Fruit fly (Drosophila melanogaster): ENCODE data around the gene AdamTS-A.
A peak's percentile ranks its signal among the peaks of the same experiment; 100 is the strongest.

AdamTS-A gene

DNA sequence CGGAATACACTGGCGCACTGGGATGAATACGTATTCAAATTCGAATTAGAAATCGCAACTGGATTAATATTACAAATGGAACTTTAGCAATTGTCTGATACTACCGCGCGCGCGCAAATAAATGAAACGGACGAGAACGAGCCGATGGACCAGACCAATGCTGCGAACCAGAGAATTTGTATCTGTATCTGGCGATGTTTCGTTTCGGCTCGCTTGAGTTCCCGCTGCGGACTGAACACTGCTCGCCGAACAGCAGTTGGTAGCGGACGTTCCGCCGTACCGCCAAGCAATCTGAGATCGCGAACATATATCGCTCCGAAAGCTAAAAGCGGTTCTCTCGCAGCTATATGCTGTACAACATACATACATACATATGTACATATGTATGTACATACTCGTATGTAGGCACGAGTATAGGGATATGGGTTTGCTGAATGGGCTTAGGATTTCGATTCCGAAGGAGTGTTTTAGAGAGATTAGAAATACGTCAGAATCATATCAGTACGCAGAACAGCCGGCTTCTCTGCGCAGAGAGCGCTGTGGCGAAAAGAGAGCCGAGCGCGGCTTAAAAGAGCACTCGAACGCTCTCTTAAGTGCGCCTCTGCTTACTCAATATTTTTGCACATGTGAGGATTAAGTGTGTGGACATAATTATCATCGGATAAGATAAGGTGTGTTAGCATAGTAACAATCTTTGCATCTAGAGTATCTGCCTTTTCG, at the start of gene AdamTS-A:
Gene AdamTS-A, minus strand, starts transcription at position 221 of the 720 bp plus-strand sequence.
- TF ChIP-seq dpn (GFP tag; optimal IDR thresholded peaks at IDR 0.05): no peak
- no peak for TF ChIP-seq CG30431 (GFP tag; optimal IDR thresholded peaks at IDR 0.05)
- 0 out of 3 replicates have a peak, but pooled peaks have one; percentile 18 for TF ChIP-seq zen2 (GFP tag; IDR thresholded peaks at IDR 0.05; ENCODE audit: partially characterized antibody)
- no peak for TF ChIP-seq CG11398 (GFP tag; optimal IDR thresholded peaks at IDR 0.05)
- peak; percentile 29; the same call in 1 of the 2 replicates for TF ChIP-seq vvl (GFP tag; IDR thresholded peaks at IDR 0.05)
- peak; percentile 2 for TF ChIP-seq lab (GFP tag; optimal IDR thresholded peaks at IDR 0.05)
- TF ChIP-seq chinmo (GFP tag; IDR thresholded peaks at IDR 0.05; ENCODE audit: partially characterized antibody): peak; percentile 90; the same call in 2 of the 4 replicates
- no peak for TF ChIP-seq fd64A (GFP tag; optimal IDR thresholded peaks at IDR 0.05)
- TF ChIP-seq CG7745 (tag; optimal IDR thresholded peaks at IDR 0.05): no peak
- TF ChIP-seq Scr (GFP tag; IDR thresholded peaks at IDR 0.05; ENCODE audit: partially characterized antibody): peak; percentile 22; the same call in 1 of the 2 replicates
- peak; percentile 47 for TF ChIP-seq sens (GFP tag)
- TF ChIP-seq CG32532 (GFP tag; IDR thresholded peaks at IDR 0.05): peak; percentile 18; the same call in 1 of the 2 replicates
- TF ChIP-seq Deaf1 (tag; optimal IDR thresholded peaks at IDR 0.05): peak; percentile 77
- TF ChIP-seq yki (optimal IDR thresholded peaks at IDR 0.05): peak; percentile 53
- no peak for TF ChIP-seq Dip2 (GFP tag; IDR thresholded peaks at IDR 0.05)
- no peak for TF ChIP-seq CG5953 (GFP tag; IDR thresholded peaks at IDR 0.05)
- peak; percentile 16; the same call in 1 of the 2 replicates for TF ChIP-seq Rfx (GFP tag; IDR thresholded peaks at IDR 0.05)
- TF ChIP-seq D19B (GFP tag; optimal IDR thresholded peaks at IDR 0.05): no peak
- TF ChIP-seq sna (GFP tag; IDR thresholded peaks at IDR 0.05; ENCODE audit: partially characterized antibody): no peak
- TF ChIP-seq CG8290 (GFP tag; optimal IDR thresholded peaks at IDR 0.05): no peak
- peak in 1 of 2 experiments; percentile 71 for TF ChIP-seq CG8290 (tag; optimal IDR thresholded peaks at IDR 0.05)
- TF ChIP-seq CG12769 (tag; optimal IDR thresholded peaks at IDR 0.05): peak; percentile 43
- no peak for TF ChIP-seq CG9437 (GFP tag; optimal IDR thresholded peaks at IDR 0.05)
- TF ChIP-seq CG15479 (GFP tag; optimal IDR thresholded peaks at IDR 0.05): peak; percentile 75
- no peak for TF ChIP-seq Hr78 (GFP tag; optimal IDR thresholded peaks at IDR 0.05)
- TF ChIP-seq lbe (GFP tag; optimal IDR thresholded peaks at IDR 0.05): peak; percentile 0
- TF ChIP-seq sd (tag; optimal IDR thresholded peaks at IDR 0.05): peak; percentile 2
- TF ChIP-seq rib (GFP tag; IDR thresholded peaks at IDR 0.05): peak; percentile 31; the same call in 1 of the 2 replicates
- TF ChIP-seq CG1024 (GFP tag; IDR thresholded peaks at IDR 0.05): no peak
- TF ChIP-seq pan (optimal IDR thresholded peaks at IDR 0.05): no peak
- TF ChIP-seq pan (GFP tag; optimal IDR thresholded peaks at IDR 0.05 in 1 of 2, IDR thresholded peaks at IDR 0.05 in 1 of 2): no peak
- TF ChIP-seq cad (GFP tag; optimal IDR thresholded peaks at IDR 0.05): no peak
- 0 out of 2 replicates have a peak, but pooled peaks have one; percentile 15 for TF ChIP-seq E2f1 (GFP tag; IDR thresholded peaks at IDR 0.05)
- peak; percentile 82 for TF ChIP-seq CG2199 (GFP tag; IDR thresholded peaks at IDR 0.05)
- 0 out of 2 replicates have a peak, but pooled peaks have one; percentile 20 for TF ChIP-seq sob (GFP tag; IDR thresholded peaks at IDR 0.05)
- no peak for TF ChIP-seq E2f2 (GFP tag; IDR thresholded peaks at IDR 0.05)
- TF ChIP-seq Jarid2 (GFP tag; optimal IDR thresholded peaks at IDR 0.05): peak; percentile 80
- TF ChIP-seq CG12219 (GFP tag; optimal IDR thresholded peaks at IDR 0.05): no peak
- peak; percentile 83 for TF ChIP-seq pfk (GFP tag; optimal IDR thresholded peaks at IDR 0.05)
- no peak for TF ChIP-seq CG7786 (GFP tag; optimal IDR thresholded peaks at IDR 0.05)
- TF ChIP-seq caup (GFP tag; optimal IDR thresholded peaks at IDR 0.05; ENCODE audit: severe bottlenecking): no peak
- peak; percentile 77 to 82 for TF ChIP-seq Trl (optimal IDR thresholded peaks at IDR 0.05)
- TF ChIP-seq Trl (GFP tag; optimal IDR thresholded peaks at IDR 0.05): no peak
- no peak for TF ChIP-seq CG18599 (GFP tag; optimal IDR thresholded peaks at IDR 0.05)
- TF ChIP-seq sens-2 (GFP tag; IDR thresholded peaks at IDR 0.05): 0 out of 2 replicates have a peak, but pooled peaks have one; percentile 4
- TF ChIP-seq amos (GFP tag; IDR thresholded peaks at IDR 0.05; ENCODE audit: partially characterized antibody): peak; percentile 30; the same call in 1 of the 2 replicates
- peak; percentile 40; the same call in 1 of the 2 replicates for TF ChIP-seq CG13287 (GFP tag; IDR thresholded peaks at IDR 0.05; ENCODE audit: partially characterized antibody)
- 0 out of 4 replicates have a peak, but pooled peaks have one; percentile 24 for TF ChIP-seq Dll (GFP tag; IDR thresholded peaks at IDR 0.05; ENCODE audit: partially characterized antibody)
- no peak for TF ChIP-seq Bdp1 (GFP tag; optimal IDR thresholded peaks at IDR 0.05)

All from whole organism, embryonic.